Worm (Caenorhabditis elegans) whole organism, late embryonic: ENCODE measurements around the gene bath-38.
A peak's percentile ranks its signal among the peaks of the same experiment; 100 is the strongest.

ENCODE experiments used
- C08G9.2 ChIP-seq: sonication (generic microtip); optimal IDR thresholded peaks from 2 replicates; lab custom pipeline; 2016; ENCODE audit warnings: mild to moderate bottlenecking, missing genetic modification characterization, moderate library complexity, missing compliant biosample characterization
- C38D4.7 ChIP-seq: fragments of 200-800 bp; sonication (Bioruptor generic); optimal IDR thresholded peaks from 2 replicates; lab custom pipeline; 2018; ENCODE audit warnings: mild to moderate bottlenecking, missing genetic modification characterization, moderate library complexity, missing compliant biosample characterization
- K09A11.1 ChIP-seq: sonication (generic microtip); optimal IDR thresholded peaks from 2 replicates; lab custom pipeline; 2017; ENCODE audit warnings: antibody characterized with exemption, mild to moderate bottlenecking, missing genetic modification characterization, missing compliant biosample characterization; ENCODE audit not compliant: insufficient read depth
- Y22D7AL.16 ChIP-seq: sonication (generic microtip); optimal IDR thresholded peaks from 2 replicates; lab custom pipeline; 2016; ENCODE audit warnings: missing genetic modification characterization, missing compliant biosample characterization
- ahr-1 ChIP-seq: sonication (generic microtip); optimal IDR thresholded peaks from 2 replicates; lab custom pipeline; 2016; ENCODE audit warnings: missing genetic modification characterization, missing compliant biosample characterization
- ceh-14 ChIP-seq: sonication (generic microtip); optimal IDR thresholded peaks from 2 replicates; lab custom pipeline; 2016; ENCODE audit warnings: missing genotype, missing genetic modification characterization, missing compliant biosample characterization
- ceh-19 ChIP-seq: fragments of 200-800 bp; sonication (Bioruptor generic); optimal IDR thresholded peaks from 2 replicates; lab custom pipeline; 2018; ENCODE audit warnings: mild to moderate bottlenecking, missing genetic modification characterization, missing compliant biosample characterization
- ceh-22 ChIP-seq: sonication (generic microtip); optimal IDR thresholded peaks from 2 replicates; lab custom pipeline; 2017; ENCODE audit warnings: missing biosample characterization, missing genetic modification characterization
- ceh-24 ChIP-seq: sonication (generic microtip); optimal IDR thresholded peaks from 2 replicates; lab custom pipeline; 2016; ENCODE audit warnings: mild to moderate bottlenecking, missing genetic modification characterization, missing compliant biosample characterization
- ceh-30 ChIP-seq: fragments of 150-350 bp; optimal IDR thresholded peaks from 2 replicates; lab custom pipeline; 2014; ENCODE audit warnings: missing biosample characterization, missing genetic modification characterization
- ceh-45 ChIP-seq: fragments of 200-800 bp; sonication (Bioruptor generic); IDR thresholded peaks from 2 replicates; pipeline ENCODE4 v1.3.6; 2022; ENCODE audit warnings: missing genetic modification reagents, missing genetic modification characterization, missing compliant biosample characterization
- ceh-48 ChIP-seq: sonication (generic microtip); optimal IDR thresholded peaks from 2 replicates; lab custom pipeline; 2016; ENCODE audit warnings: missing genetic modification characterization, inconsistent platforms, missing compliant biosample characterization
- ceh-6 ChIP-seq: fragments of 200-800 bp; sonication (Bioruptor generic); optimal IDR thresholded peaks from 2 replicates; lab custom pipeline; 2018; ENCODE audit warnings: mild to moderate bottlenecking, missing genetic modification characterization, missing compliant biosample characterization
- che-1 ChIP-seq: sonication (generic microtip); optimal IDR thresholded peaks from 2 replicates; lab custom pipeline; 2016; ENCODE audit warnings: mild to moderate bottlenecking, missing genetic modification characterization, missing compliant biosample characterization
- dve-1 ChIP-seq: sonication (generic microtip); optimal IDR thresholded peaks from 2 replicates; lab custom pipeline; 2017; ENCODE audit warnings: antibody characterized with exemption, mild to moderate bottlenecking, missing genetic modification characterization, missing compliant biosample characterization
- ets-4 ChIP-seq: sonication (generic microtip); optimal IDR thresholded peaks from 2 replicates; lab custom pipeline; 2016; ENCODE audit warnings: missing genetic modification characterization, missing compliant biosample characterization
- eyg-1 ChIP-seq: sonication (generic microtip); optimal IDR thresholded peaks from 2 replicates; lab custom pipeline; 2016; ENCODE audit warnings: missing genotype, missing genetic modification characterization, missing compliant biosample characterization
- fkh-6 ChIP-seq: sonication (generic microtip); optimal IDR thresholded peaks from 2 replicates; lab custom pipeline; 2016; ENCODE audit warnings: missing genetic modification characterization, missing compliant biosample characterization
- hlh-30 ChIP-seq: sonication (generic microtip); optimal IDR thresholded peaks from 2 replicates; lab custom pipeline; 2017; ENCODE audit warnings: antibody characterized with exemption, missing genetic modification characterization, missing compliant biosample characterization; ENCODE audit not compliant: insufficient read depth
- hlh-8 ChIP-seq: sonication (generic microtip); optimal IDR thresholded peaks from 2 replicates; lab custom pipeline; 2016; ENCODE audit warnings: missing genotype, missing genetic modification characterization, missing compliant biosample characterization
- lim-6 ChIP-seq: sonication (generic microtip); optimal IDR thresholded peaks from 2 replicates; lab custom pipeline; 2016; ENCODE audit warnings: missing genetic modification characterization, missing compliant biosample characterization
- lin-11 ChIP-seq: fragments of 200-800 bp; sonication (Bioruptor generic); optimal IDR thresholded peaks from 2 replicates; lab custom pipeline; 2018; ENCODE audit warnings: mild to moderate bottlenecking, missing genetic modification characterization, missing compliant biosample characterization
- nfya-1 ChIP-seq: sonication (generic microtip); optimal IDR thresholded peaks from 2 replicates; lab custom pipeline; 2017; ENCODE audit warnings: missing genetic modification characterization, mild to moderate bottlenecking, missing compliant biosample characterization, antibody characterized with exemption, moderate library complexity
- nhr-11 ChIP-seq: fragments of 150-350 bp; optimal IDR thresholded peaks from 2 replicates; lab custom pipeline; 2014; ENCODE audit warnings: missing biosample characterization, missing genetic modification characterization
- nhr-232 ChIP-seq: sonication (generic microtip); optimal IDR thresholded peaks from 2 replicates; lab custom pipeline; 2016; ENCODE audit warnings: missing genetic modification characterization, missing compliant biosample characterization
- npax-4 ChIP-seq: sonication (generic microtip); optimal IDR thresholded peaks from 2 replicates; lab custom pipeline; 2016; ENCODE audit warnings: missing genetic modification characterization, missing compliant biosample characterization
- pag-3 ChIP-seq: sonication (generic microtip); optimal IDR thresholded peaks from 2 replicates; lab custom pipeline; 2016; ENCODE audit warnings: missing compliant biosample characterization, missing genetic modification characterization, borderline replicate concordance
- pat-9 ChIP-seq: fragments of 200-800 bp; sonication (Bioruptor generic); optimal IDR thresholded peaks from 2 replicates; lab custom pipeline; 2018; ENCODE audit warnings: mild to moderate bottlenecking, missing genetic modification characterization, moderate library complexity, missing compliant biosample characterization
- pqm-1 ChIP-seq: sonication (generic microtip); optimal IDR thresholded peaks from 2 replicates; lab custom pipeline; 2016; ENCODE audit warnings: missing genetic modification characterization, missing compliant biosample characterization
- pros-1 ChIP-seq: fragments of 150-350 bp; optimal IDR thresholded peaks from 2 replicates; lab custom pipeline; 2014; ENCODE audit warnings: missing biosample characterization, missing genetic modification reagents, missing genetic modification characterization
- rnt-1 ChIP-seq: sonication (generic microtip); optimal IDR thresholded peaks from 2 replicates; lab custom pipeline; 2016; ENCODE audit warnings: missing genetic modification characterization, missing compliant biosample characterization
- sox-2 ChIP-seq: fragments of 200-800 bp; sonication (Bioruptor generic); IDR thresholded peaks from 2 replicates; pipeline ENCODE4 v1.3.6; 2022; ENCODE audit warnings: missing genetic modification reagents, missing genetic modification characterization, missing compliant biosample characterization
- tbx-2 ChIP-seq: sonication (generic microtip); optimal IDR thresholded peaks from 2 replicates; lab custom pipeline; 2016; ENCODE audit warnings: missing genetic modification characterization, missing compliant biosample characterization
- tbx-7 ChIP-seq: sonication (generic microtip); optimal IDR thresholded peaks from 2 replicates; lab custom pipeline; 2016; ENCODE audit warnings: missing genotype, missing genetic modification characterization, missing compliant biosample characterization
- unc-3 ChIP-seq, 2 experiments: fragments of 200-800 bp in 1 of 2; sonication (Bioruptor generic) in 1 of 2; sonication (generic microtip) in 1 of 2; conservative IDR thresholded peaks in 1 of 2; optimal IDR thresholded peaks in 1 of 2; 2 replicates each; pipeline versions ENCODE4 v1.3.6 to Lab custom; 2016 to 2022; ENCODE audit warnings: missing compliant biosample characterization in 2 of 2, missing genetic modification characterization in 2 of 2, missing genetic modification reagents in 1 of 2
- unc-86 ChIP-seq: sonication (generic microtip); optimal IDR thresholded peaks from 2 replicates; lab custom pipeline; 2016; ENCODE audit warnings: missing genetic modification characterization, missing compliant biosample characterization

The bath-38 gene

DNA sequence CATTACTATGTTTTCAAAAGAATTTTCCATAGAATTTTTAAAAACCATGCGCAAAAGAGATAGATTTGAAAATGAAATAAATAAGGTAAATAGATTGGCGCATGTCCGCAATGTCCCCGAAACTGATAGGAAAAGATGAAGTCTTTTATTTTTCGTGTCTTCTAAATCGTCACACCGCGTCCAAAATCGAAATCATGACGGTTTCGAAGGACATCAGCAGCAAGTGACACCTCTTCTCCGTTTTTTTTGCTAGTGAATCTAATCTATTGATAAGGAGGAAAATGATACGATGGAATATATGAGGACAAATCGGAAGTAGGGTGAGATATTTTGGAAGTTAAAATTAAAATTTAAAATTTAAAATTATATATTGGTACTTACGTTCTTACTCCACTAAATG, 28.9 kb upstream of the bath-38 start:
- TF ChIP-seq fkh-6 (tag; lab: Kevin White, UChicago): no peak
- no peak for TF ChIP-seq nhr-232 (tag; lab: Kevin White, UChicago)
- TF ChIP-seq unc-86: no peak
- no peak for TF ChIP-seq hlh-8 (tag; lab: Kevin White, UChicago)
- no peak for TF ChIP-seq pag-3 (tag; lab: Kevin White, UChicago)
- no peak for TF ChIP-seq tbx-2 (tag; lab: Kevin White, UChicago)
- TF ChIP-seq lim-6: no peak
- TF ChIP-seq pros-1 (tag; lab: Kevin White, UChicago): no peak
- no peak for TF ChIP-seq ceh-30 (tag; lab: Kevin White, UChicago)
- TF ChIP-seq ahr-1 (tag; lab: Kevin White, UChicago): no peak
- TF ChIP-seq C38D4.7 (GFP tag; lab: Kevin White, UChicago): no peak
- TF ChIP-seq K09A11.1: no peak
- TF ChIP-seq rnt-1 (tag; lab: Kevin White, UChicago): no peak
- no peak for TF ChIP-seq unc-3 (GFP tag; conservative IDR thresholded peaks at IDR 0.05; lab: Robert Waterston, UW)
- TF ChIP-seq unc-3 (tag; optimal IDR thresholded peaks at IDR 0.05; lab: Kevin White, UChicago): no peak
- TF ChIP-seq ceh-22 (tag; lab: Kevin White, UChicago): no peak
- TF ChIP-seq eyg-1 (tag; lab: Kevin White, UChicago): no peak
- no peak for TF ChIP-seq ceh-19 (GFP tag; lab: Kevin White, UChicago)

DNA sequence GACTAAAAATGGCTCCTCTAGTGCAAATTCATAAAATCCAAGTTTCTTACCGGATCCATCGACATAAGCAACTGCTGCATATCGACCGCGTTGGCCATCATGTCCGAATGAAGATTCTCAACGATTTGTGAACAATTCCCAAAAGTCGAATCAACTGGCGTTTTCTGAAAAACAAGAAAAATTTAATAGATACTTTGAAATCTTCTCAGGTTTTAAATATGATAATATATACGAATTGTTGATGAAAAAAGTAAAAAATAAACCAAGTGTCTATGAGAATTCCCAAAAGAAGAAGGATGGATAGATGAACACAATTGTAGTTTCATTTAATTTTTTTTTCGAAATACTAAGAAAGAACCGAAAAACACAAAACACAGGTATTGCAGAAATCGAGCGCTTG, 22.7 kb upstream of the bath-38 start, which contains the start of gene die-1:
Gene die-1, minus strand, starts transcription at position 101 of the 400 bp plus-strand sequence.
- TF ChIP-seq ceh-30 (tag; lab: Kevin White, UChicago) (no peak), nhr-11 (tag; lab: Kevin White, UChicago) (no peak), che-1 (tag; lab: Kevin White, UChicago) (no peak), pqm-1 (tag; lab: Kevin White, UChicago) (no peak), ceh-48 (tag; lab: Kevin White, UChicago) (no peak), ceh-45 (no peak), ets-4 (tag; lab: Kevin White, UChicago) (no peak), npax-4 (no peak), C08G9.2 (no peak), lin-11 (tag; lab: Kevin White, UChicago) (no peak), ceh-22 (tag; lab: Kevin White, UChicago) (no peak), tbx-7 (tag; lab: Kevin White, UChicago) (no peak), pag-3 (tag; lab: Kevin White, UChicago) (no peak), ceh-24 (tag; lab: Kevin White, UChicago) (no peak), sox-2 (GFP tag; lab: Robert Waterston, UW) (no peak), hlh-30 (tag; lab: Kevin White, UChicago) (no peak), dve-1 (tag; lab: Kevin White, UChicago) (no peak), unc-3 (GFP tag; conservative IDR thresholded peaks at IDR 0.05; lab: Robert Waterston, UW) (no peak), unc-3 (tag; optimal IDR thresholded peaks at IDR 0.05; lab: Kevin White, UChicago) (no peak), ahr-1 (tag; lab: Kevin White, UChicago) (no peak)

DNA sequence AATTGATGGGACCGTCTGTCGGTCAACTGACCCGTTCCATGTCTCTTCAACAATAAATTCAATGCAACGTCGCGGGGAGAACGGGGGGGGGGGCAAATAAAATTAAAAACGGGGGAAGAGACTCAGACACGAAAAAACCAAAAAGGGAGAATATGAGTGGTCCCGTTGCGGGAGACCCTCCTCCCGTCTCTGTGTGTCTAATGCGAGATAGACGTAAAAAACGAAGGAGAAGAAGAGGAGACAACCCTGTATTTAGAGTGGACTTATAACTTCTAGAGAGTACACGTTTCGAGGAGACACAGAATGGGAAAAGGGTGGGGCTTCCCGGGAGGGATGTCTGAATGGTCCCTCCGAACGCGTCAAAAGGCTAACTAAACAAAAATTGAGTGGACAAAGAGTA, 20.4 kb upstream of the bath-38 start:
- no peak for TF ChIP-seq lin-11 (tag; lab: Kevin White, UChicago)
- TF ChIP-seq lim-6: no peak
- TF ChIP-seq unc-3 (GFP tag; conservative IDR thresholded peaks at IDR 0.05; lab: Robert Waterston, UW): no peak
- TF ChIP-seq unc-3 (tag; optimal IDR thresholded peaks at IDR 0.05; lab: Kevin White, UChicago): no peak
- TF ChIP-seq ceh-6 (GFP tag; lab: Kevin White, UChicago): peak; percentile 42
- peak; percentile 11 for TF ChIP-seq nfya-1 (tag; lab: Kevin White, UChicago)
- no peak for TF ChIP-seq ceh-14 (tag; lab: Kevin White, UChicago)
- peak; percentile 4 for TF ChIP-seq tbx-2 (tag; lab: Kevin White, UChicago)
- TF ChIP-seq ceh-45: no peak
- TF ChIP-seq pat-9 (tag; lab: Kevin White, UChicago): no peak
- TF ChIP-seq Y22D7AL.16 (tag; lab: Kevin White, UChicago): no peak
